Worm (Caenorhabditis elegans) whole organism, L2 larva: ENCODE measurements around the gene C31H1.5.

Source experiments
- R02D3.7 ChIP-seq: fragments of 150-350 bp; optimal IDR thresholded peaks from 2 replicates; lab custom pipeline; 2014; ENCODE audit warnings: missing biosample characterization, missing genetic modification characterization
- Y55F3AM.14 ChIP-seq: fragments of 200-800 bp; sonication (Bioruptor generic); optimal IDR thresholded peaks from 2 replicates; lab custom pipeline; 2018; ENCODE audit warnings: mild to moderate bottlenecking, missing genetic modification characterization, missing compliant biosample characterization
- aly-2 ChIP-seq: fragments of 150-350 bp; optimal IDR thresholded peaks from 2 replicates; lab custom pipeline; 2014; ENCODE audit warnings: missing biosample characterization, missing genetic modification characterization
- dmd-4 ChIP-seq: sonication (generic microtip); optimal IDR thresholded peaks from 2 replicates; lab custom pipeline; 2017; ENCODE audit warnings: missing biosample characterization, missing genetic modification characterization
- egl-27 ChIP-seq: sonication (generic microtip); optimal IDR thresholded peaks from 3 replicates; lab custom pipeline; 2017; ENCODE audit warnings: missing biosample characterization, missing genetic modification reagents, missing genetic modification characterization
- elt-1 ChIP-seq: fragments of 150-350 bp; optimal IDR thresholded peaks from 2 replicates; lab custom pipeline; 2014; ENCODE audit warnings: missing biosample characterization, missing genetic modification characterization
- lsy-2 ChIP-seq, 2 experiments: fragments of 150-350 bp in 1 of 2; sonication (generic microtip) in 1 of 2; optimal IDR thresholded peaks; 2 replicates each; lab custom pipeline; 2014 to 2017; ENCODE audit warnings: missing biosample characterization in 2 of 2, missing genetic modification characterization in 2 of 2
- mbf-1 ChIP-seq: sonication (generic microtip); optimal IDR thresholded peaks from 2 replicates; lab custom pipeline; 2017; ENCODE audit warnings: missing biosample characterization, missing genetic modification characterization
- nhr-11 ChIP-seq: fragments of 150-350 bp; optimal IDR thresholded peaks from 2 replicates; lab custom pipeline; 2014; ENCODE audit warnings: missing biosample characterization, missing genetic modification characterization
- nhr-129 ChIP-seq: fragments of 150-350 bp; optimal IDR thresholded peaks from 2 replicates; lab custom pipeline; 2014; ENCODE audit warnings: missing biosample characterization, missing genetic modification characterization
- nhr-23 ChIP-seq: fragments of 150-350 bp; optimal IDR thresholded peaks from 2 replicates; lab custom pipeline; 2014; ENCODE audit warnings: missing biosample characterization, missing genetic modification reagents, missing genetic modification characterization
- nhr-237 ChIP-seq: fragments of 150-350 bp; optimal IDR thresholded peaks from 2 replicates; lab custom pipeline; 2014; ENCODE audit warnings: missing biosample characterization, missing genetic modification characterization
- unc-62 ChIP-seq: fragments of 150-350 bp; optimal IDR thresholded peaks from 2 replicates; lab custom pipeline; 2014; ENCODE audit warnings: missing biosample characterization, missing genetic modification reagents, missing genetic modification characterization
- ztf-4 ChIP-seq: fragments of 150-350 bp; optimal IDR thresholded peaks from 2 replicates; lab custom pipeline; 2014; ENCODE audit warnings: missing biosample characterization, missing genetic modification characterization

- TF ChIP-seq nhr-23: no peak
- no peak for TF ChIP-seq Y55F3AM.14
- no peak for TF ChIP-seq nhr-237 (tag; lab: Kevin White, UChicago)
- TF ChIP-seq elt-1 (tag; lab: Kevin White, UChicago): no peak
- TF ChIP-seq mbf-1: no peak
- TF ChIP-seq dmd-4 (tag; lab: Kevin White, UChicago): no peak
- TF ChIP-seq nhr-11 (tag; lab: Kevin White, UChicago): no peak
- TF ChIP-seq nhr-129 (tag; lab: Kevin White, UChicago): no peak
- no peak for TF ChIP-seq aly-2 (tag; lab: Kevin White, UChicago)
- TF ChIP-seq unc-62 (GFP tag; lab: Kevin White, UChicago): no peak
- TF ChIP-seq lsy-2 (tag; optimal IDR thresholded peaks at IDR 0.05; lab: Kevin White, UChicago): no peak
- no peak for TF ChIP-seq R02D3.7
- TF ChIP-seq egl-27 (tag; lab: Kevin White, UChicago): no peak
- TF ChIP-seq ztf-4 (tag; lab: Kevin White, UChicago): no peak
These were observed 29.8 kb downstream of the C31H1.5 start for ce11 chrIV:5766804-5767203.
